Worm (Caenorhabditis elegans): ENCODE measurements around the gene B0334.10.

DNA sequence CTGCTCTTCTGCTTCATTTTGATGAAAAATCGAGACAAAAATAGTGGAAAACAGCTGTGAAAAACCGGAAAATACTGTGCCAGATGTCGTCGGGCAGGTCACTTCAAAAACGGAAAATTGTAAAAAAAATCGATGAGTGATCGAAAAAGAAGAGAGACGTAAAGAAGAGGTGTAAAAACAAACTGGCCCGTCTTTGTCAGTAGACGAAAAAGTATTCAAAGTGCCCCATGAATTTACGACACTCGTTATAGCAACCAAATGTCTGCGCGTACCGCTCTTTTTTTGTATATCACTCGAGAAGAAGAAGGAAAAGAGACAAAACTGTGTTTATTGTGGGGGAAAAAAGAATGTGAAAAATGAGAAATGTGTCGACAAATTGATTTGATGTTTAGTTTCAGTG is 33.1 kb upstream of the B0334.10 start, which contains the start of gene twk-5:
- TF ChIP-seq mep-1 (tag; optimal IDR thresholded peaks at IDR 0.05) (no peak), ceh-88 (GFP tag; IDR thresholded peaks at IDR 0.05) (no peak), jun-1 (tag; optimal IDR thresholded peaks at IDR 0.05) (no peak), nhr-77 (tag; optimal IDR thresholded peaks at IDR 0.05) (no peak), fkh-10 (GFP tag; optimal IDR thresholded peaks at IDR 0.05) (no peak), mdl-1 (tag; optimal IDR thresholded peaks at IDR 0.05) (no peak), tbx-2 (tag; optimal IDR thresholded peaks at IDR 0.05) (no peak), elt-3 (tag; optimal IDR thresholded peaks at IDR 0.05) (no peak), egl-27 (tag; optimal IDR thresholded peaks at IDR 0.05) (no peak), elt-2 (tag; optimal IDR thresholded peaks at IDR 0.05) (no peak), skn-1 (tag; optimal IDR thresholded peaks at IDR 0.05) (no peak), unc-130 (tag; optimal IDR thresholded peaks at IDR 0.05) (no peak)

Measured in whole organism, L1 larva.